Fruit fly (Drosophila melanogaster) whole organism, pupa: ENCODE results near the gene FipoQ.
A peak's percentile ranks its signal among the peaks of the same experiment; 100 is the strongest.

Source experiments
- CG10348 ChIP-seq: fragments of 200-800 bp; sonication (Bioruptor generic); IDR thresholded peaks from 2 replicates; pipeline ENCODE4 v1.3.6; 2022; ENCODE audit warnings: missing biosample characterization, missing genetic modification characterization
- CG12605 ChIP-seq: fragments of 200-800 bp; sonication (Bioruptor generic); IDR thresholded peaks from 2 replicates; pipeline ENCODE4 v1.3.6; 2022; ENCODE audit warnings: missing biosample characterization, missing genetic modification characterization
- CG13204 ChIP-seq: fragments of 200-800 bp; sonication (Bioruptor generic); optimal IDR thresholded peaks from 2 replicates; lab custom pipeline; 2018; ENCODE audit warnings: missing biosample characterization, mild to moderate bottlenecking, missing genetic modification characterization, moderate library complexity
- CG14655 ChIP-seq: fragments of 200-800 bp; sonication (Bioruptor generic); optimal IDR thresholded peaks from 3 replicates; lab custom pipeline; 2017; ENCODE audit warnings: mild to moderate bottlenecking, missing biosample characterization, missing genetic modification reagents, missing genetic modification characterization
- CG15710 ChIP-seq: fragments of 200-800 bp; sonication (Bioruptor generic); optimal IDR thresholded peaks from 2 replicates; lab custom pipeline; 2018; ENCODE audit warnings: missing biosample characterization, mild to moderate bottlenecking, missing genetic modification characterization, moderate library complexity
- CG17806 ChIP-seq: fragments of 200-800 bp; sonication (Bioruptor generic); optimal IDR thresholded peaks from 2 replicates; lab custom pipeline; 2018; ENCODE audit warnings: missing biosample characterization, mild to moderate bottlenecking, missing genetic modification characterization, moderate library complexity
- CG32121 ChIP-seq: fragments of 200-800 bp; sonication (Bioruptor generic); IDR thresholded peaks from 2 replicates; pipeline ENCODE4 v1.3.6; 2022; ENCODE audit warnings: missing biosample characterization, missing genetic modification characterization
- CG34367 ChIP-seq: fragments of 200-800 bp; sonication (Bioruptor generic); optimal IDR thresholded peaks from 2 replicates; lab custom pipeline; 2018; ENCODE audit warnings: missing biosample characterization, mild to moderate bottlenecking, missing genetic modification characterization
- CG4496 ChIP-seq: fragments of 200-800 bp; sonication (Bioruptor generic); IDR thresholded peaks from 3 replicates; pipeline ENCODE4 v1.3.6; 2022; ENCODE audit warnings: missing biosample characterization, missing genetic modification characterization
- CG8159 ChIP-seq: fragments of 200-800 bp; sonication (Bioruptor generic); optimal IDR thresholded peaks from 3 replicates; lab custom pipeline; 2018; ENCODE audit warnings: missing biosample characterization, mild to moderate bottlenecking, missing genetic modification characterization, moderate library complexity
- CG8301 ChIP-seq: fragments of 200-800 bp; sonication (Bioruptor generic); optimal IDR thresholded peaks from 2 replicates; lab custom pipeline; 2018; ENCODE audit warnings: missing biosample characterization, mild to moderate bottlenecking, missing genetic modification characterization
- CG9948 ChIP-seq: fragments of 200-800 bp; sonication (Bioruptor generic); optimal IDR thresholded peaks from 2 replicates; lab custom pipeline; 2018; ENCODE audit warnings: missing biosample characterization, mild to moderate bottlenecking, missing genetic modification characterization, moderate library complexity
- D1 ChIP-seq: fragments of 200-800 bp; sonication (Bioruptor generic); optimal IDR thresholded peaks from 2 replicates; lab custom pipeline; 2018; ENCODE audit warnings: missing biosample characterization, mild to moderate bottlenecking, missing genetic modification characterization, moderate library complexity
- EcR ChIP-seq: fragments of 200-800 bp; sonication (Bioruptor generic); optimal IDR thresholded peaks from 3 replicates; lab custom pipeline; 2019; ENCODE audit warnings: missing biosample characterization, missing genetic modification characterization, mild to moderate bottlenecking, moderate library complexity, missing genetic modification reagents
- Ets98B ChIP-seq: fragments of 200-800 bp; sonication (Bioruptor generic); IDR thresholded peaks from 2 replicates; pipeline ENCODE4 v1.3.6; 2022; ENCODE audit warnings: missing biosample characterization, missing genetic modification characterization
- Pif1A ChIP-seq: fragments of 200-800 bp; sonication (Bioruptor generic); optimal IDR thresholded peaks from 3 replicates; lab custom pipeline; 2016; ENCODE audit warnings: missing biosample characterization, missing genetic modification characterization
- Pif1B ChIP-seq: fragments of 200-800 bp; sonication (Bioruptor generic); optimal IDR thresholded peaks from 3 replicates; lab custom pipeline; 2016; ENCODE audit warnings: missing biosample characterization, missing genetic modification characterization
- Snoo ChIP-seq: fragments of 200-800 bp; sonication (Bioruptor generic); optimal IDR thresholded peaks from 3 replicates; lab custom pipeline; 2017; ENCODE audit warnings: missing biosample characterization, mild to moderate bottlenecking, missing genetic modification characterization, inconsistent platforms
- fd96Ca ChIP-seq: fragments of 200-800 bp; sonication (Bioruptor generic); IDR thresholded peaks from 3 replicates; pipeline ENCODE4 v1.3.6; 2022; ENCODE audit warnings: missing biosample characterization, missing genetic modification characterization
- gl ChIP-seq: fragments of 200-800 bp; sonication (Bioruptor generic); optimal IDR thresholded peaks from 2 replicates; lab custom pipeline; 2018; ENCODE audit warnings: missing biosample characterization, mild to moderate bottlenecking, missing genetic modification characterization
- rn ChIP-seq: fragments of 200-800 bp; sonication (Bioruptor generic); IDR thresholded peaks from 2 replicates; pipeline ENCODE4 v1.3.6; 2022; ENCODE audit warnings: missing biosample characterization, missing genetic modification characterization

FipoQ gene

DNA sequence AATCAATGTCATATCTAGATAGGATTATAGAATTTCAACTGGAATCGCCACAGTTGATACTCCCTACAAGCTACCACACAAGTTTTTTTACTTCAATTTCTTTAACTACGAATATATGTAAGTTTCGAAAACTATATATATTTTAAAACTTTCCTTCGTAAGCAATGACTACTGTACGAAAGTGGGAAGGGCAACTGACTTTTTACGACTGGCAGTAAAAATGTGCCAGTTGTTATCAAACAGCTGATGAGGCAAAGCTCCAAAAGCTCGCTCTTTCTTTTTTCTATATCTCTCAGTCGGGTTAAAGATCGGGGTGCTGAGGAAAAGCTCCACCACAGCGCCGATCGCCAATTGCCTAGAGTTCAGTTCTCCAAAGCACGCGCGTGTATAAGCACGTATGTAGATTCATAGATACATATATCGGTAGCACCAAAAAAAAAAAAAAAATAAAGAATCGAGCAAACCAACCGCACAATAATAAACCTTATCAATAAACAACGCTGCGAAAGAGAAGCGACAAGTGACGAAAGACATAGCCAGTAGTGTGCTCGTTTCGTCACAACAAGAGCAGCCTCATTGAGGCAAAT is 15.5 kb upstream of the FipoQ start:
- TF ChIP-seq CG8301 (tag; lab: Kevin White, UChicago) (no peak), fd96Ca (peak; percentile 61; the same call in 1 of the 3 replicates), gl (peak; percentile 10), CG8159 (tag; lab: Kevin White, UChicago) (peak; percentile 54), CG12605 (peak; percentile 74), CG15710 (tag; lab: Kevin White, UChicago) (peak; percentile 45), CG32121 (GFP tag; lab: Robert Waterston, UW) (no peak; the same call in none of the 2 replicates), Pif1B (GFP tag; lab: Kevin White, UChicago) (peak; percentile 27), CG4496 (peak; percentile 47), Pif1A (peak; percentile 32), rn (GFP tag; lab: Robert Waterston, UW) (peak; percentile 35; the same call in 1 of the 2 replicates), EcR (GFP tag; lab: Kevin White, UChicago) (peak; percentile 54), Snoo (tag; lab: Kevin White, UChicago) (peak; percentile 60), CG13204 (GFP tag; lab: Kevin White, UChicago) (no peak), CG9948 (no peak), CG10348 (no peak), Ets98B (GFP tag; lab: Robert Waterston, UW) (peak; percentile 57), CG17806 (peak; percentile 12)

- no peak for TF ChIP-seq CG8301 (tag; lab: Kevin White, UChicago)
- no peak for TF ChIP-seq CG34367 (tag; lab: Kevin White, UChicago)
- no peak for TF ChIP-seq D1
- no peak for TF ChIP-seq Ets98B (GFP tag; lab: Robert Waterston, UW)
Measured at dm6 chr3R:29479922-29480321, 14.7 kb upstream of the FipoQ start.

DNA sequence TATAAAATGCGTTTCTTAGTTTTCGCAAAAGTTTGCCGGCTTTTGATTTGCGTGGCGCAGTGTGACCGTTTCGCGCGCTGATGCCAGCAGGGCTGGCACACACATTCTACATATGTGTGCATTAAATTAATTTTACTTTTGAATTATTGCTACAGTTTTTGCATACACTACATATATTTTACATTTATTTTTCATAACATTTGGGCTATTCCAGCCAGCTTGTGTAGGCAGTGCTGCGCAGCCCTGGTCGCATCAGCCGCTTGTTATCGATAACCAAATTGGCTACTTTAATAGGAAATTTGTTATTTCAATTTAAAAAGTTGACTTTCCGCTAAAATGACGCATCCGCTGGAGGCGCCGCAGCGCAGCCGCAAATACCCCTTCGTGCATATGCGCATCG is 5.4 kb upstream of the FipoQ start, which contains the start of the genes CG2321 and CG2006:
CG2321 (minus strand) TSS at position 57 of the 400 bp plus-strand sequence.
CG2006 (plus strand) TSS at position 260 of the 400 bp plus-strand sequence.
- TF ChIP-seq Ets98B (GFP tag; lab: Robert Waterston, UW) = peak; percentile 59
- TF ChIP-seq gl = no peak
- 0 out of 2 replicates have a peak, but pooled peaks have one; percentile 31 for TF ChIP-seq rn (GFP tag; lab: Robert Waterston, UW)
- TF ChIP-seq CG32121 (GFP tag; lab: Robert Waterston, UW) = no peak
- TF ChIP-seq CG12605 = no peak
- TF ChIP-seq CG34367 (tag; lab: Kevin White, UChicago) = no peak
- TF ChIP-seq CG9948 = peak; percentile 31
- TF ChIP-seq CG17806 = peak; percentile 56
- TF ChIP-seq EcR (GFP tag; lab: Kevin White, UChicago) = no peak
- no peak for TF ChIP-seq Snoo (tag; lab: Kevin White, UChicago)
- TF ChIP-seq Pif1B (GFP tag; lab: Kevin White, UChicago) = no peak
- no peak for TF ChIP-seq CG14655
- TF ChIP-seq CG4496 = peak; percentile 64; the same call in 2 of the 3 replicates
- peak; percentile 48 for TF ChIP-seq CG8159 (tag; lab: Kevin White, UChicago)
- TF ChIP-seq CG8301 (tag; lab: Kevin White, UChicago) = no peak
- no peak for TF ChIP-seq D1
- TF ChIP-seq CG10348 = no peak
- no peak for TF ChIP-seq CG13204 (GFP tag; lab: Kevin White, UChicago)
- TF ChIP-seq CG15710 (tag; lab: Kevin White, UChicago) = peak; percentile 44
- no peak for TF ChIP-seq Pif1A
- TF ChIP-seq fd96Ca = peak; percentile 62; the same call in 2 of the 3 replicates

DNA sequence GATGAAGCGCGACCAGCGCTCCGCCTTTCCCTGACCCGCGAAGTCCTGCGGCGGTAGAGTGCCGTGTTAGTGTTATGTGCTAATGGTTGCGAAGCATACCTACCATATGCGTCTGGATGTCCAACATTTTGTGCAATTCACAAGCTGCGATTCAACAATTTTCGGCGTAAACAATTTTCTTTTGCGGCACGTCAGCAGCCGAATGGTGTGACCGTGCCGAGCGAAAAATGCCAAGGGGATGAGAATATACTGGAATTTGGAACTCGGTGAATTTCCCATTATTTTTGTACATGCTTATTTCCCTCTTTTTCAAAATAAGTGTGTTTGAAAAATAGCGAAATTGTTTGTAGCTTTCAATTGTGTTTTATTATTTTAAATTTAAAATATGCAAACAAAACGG is 3.7 kb upstream of the FipoQ start, which contains the start of gene Spase12:
Spase12 (minus strand) TSS at position 239 of the 400 bp plus-strand sequence.
- TF ChIP-seq EcR (GFP tag; lab: Kevin White, UChicago) (no peak), CG32121 (GFP tag; lab: Robert Waterston, UW) (no peak), CG17806 (no peak), CG34367 (tag; lab: Kevin White, UChicago) (no peak), Pif1A (no peak), CG15710 (tag; lab: Kevin White, UChicago) (no peak), CG12605 (no peak), D1 (no peak), Pif1B (GFP tag; lab: Kevin White, UChicago) (no peak), CG9948 (no peak), fd96Ca (no peak), CG10348 (no peak), CG14655 (no peak), CG8301 (tag; lab: Kevin White, UChicago) (no peak), CG4496 (no peak), Ets98B (GFP tag; lab: Robert Waterston, UW) (no peak), CG8159 (tag; lab: Kevin White, UChicago) (no peak)

dm6 chr3R:29493242-29493944 is 1.2 kb upstream of the FipoQ start, which contains the start of the genes CG2310 and Diedel:
CG2310 (minus strand) TSS chr3R:29493518.
Diedel (plus strand) TSS chr3R:29493852.
- peak; percentile 42; the same call in 1 of the 3 replicates for TF ChIP-seq CG4496
- TF ChIP-seq Pif1A = no peak

dm6 chr3R:29495815-29496214 is 1.2 kb downstream of the FipoQ start:
- no peak for TF ChIP-seq fd96Ca
- TF ChIP-seq CG8301 (tag; lab: Kevin White, UChicago) = no peak
- no peak for TF ChIP-seq Pif1A
- TF ChIP-seq CG10348 = no peak
